Fruit fly (Drosophila melanogaster) whole organism, embryonic: ENCODE measurements around the gene CG31495.

ENCODE experiments used
- Abd-B ChIP-seq: fragments of 200-800 bp; sonication (Bioruptor generic); optimal IDR thresholded peaks from 2 replicates; lab custom pipeline; 2018; ENCODE audit warnings: missing biosample characterization, mild to moderate bottlenecking, missing genetic modification characterization, moderate library complexity
- Adf1 ChIP-seq: fragments of 200-800 bp; sonication (Bioruptor generic); IDR thresholded peaks from 2 replicates; pipeline ENCODE4 v1.3.6; 2022; ENCODE audit warnings: missing biosample characterization, missing genetic modification characterization
- C15 ChIP-seq: fragments of 200-800 bp; sonication (Bioruptor generic); IDR thresholded peaks from 3 replicates; pipeline ENCODE4 v1.3.6; 2022; ENCODE audit warnings: missing biosample characterization, missing genetic modification characterization
- CG10267 ChIP-seq: fragments of 200-800 bp; sonication (Bioruptor generic); optimal IDR thresholded peaks from 2 replicates; lab custom pipeline; 2018; ENCODE audit warnings: missing biosample characterization, mild to moderate bottlenecking, missing genetic modification characterization, moderate library complexity
- CG10979 ChIP-seq: fragments of 200-800 bp; sonication (Bioruptor generic); optimal IDR thresholded peaks from 2 replicates; lab custom pipeline; 2018; ENCODE audit warnings: missing biosample characterization, mild to moderate bottlenecking, missing genetic modification characterization, moderate library complexity
- CG13424 ChIP-seq: fragments of 200-800 bp; sonication (Bioruptor generic); optimal IDR thresholded peaks from 2 replicates; lab custom pipeline; 2019; ENCODE audit warnings: missing biosample characterization, mild to moderate bottlenecking, missing genetic modification characterization, moderate library complexity
- CG15269 ChIP-seq: fragments of 200-800 bp; sonication (Bioruptor generic); optimal IDR thresholded peaks from 2 replicates; lab custom pipeline; 2018; ENCODE audit warnings: missing biosample characterization, mild to moderate bottlenecking, missing genetic modification characterization, moderate library complexity
- CG15479 ChIP-seq: fragments of 200-800 bp; sonication (Bioruptor generic); optimal IDR thresholded peaks from 3 replicates; lab custom pipeline; 2019; ENCODE audit warnings: missing biosample characterization, mild to moderate bottlenecking, missing genetic modification characterization, moderate library complexity
- CG15696 ChIP-seq: fragments of 200-800 bp; sonication (Bioruptor generic); optimal IDR thresholded peaks from 2 replicates; lab custom pipeline; 2019; ENCODE audit warnings: missing biosample characterization, mild to moderate bottlenecking, missing genetic modification characterization, moderate library complexity
- CG31365 ChIP-seq: fragments of 200-800 bp; sonication (Bioruptor generic); optimal IDR thresholded peaks from 2 replicates; lab custom pipeline; 2018; ENCODE audit warnings: missing biosample characterization, mild to moderate bottlenecking, missing genetic modification characterization
- CG33213 ChIP-seq: fragments of 200-800 bp; sonication (Bioruptor generic); optimal IDR thresholded peaks from 3 replicates; lab custom pipeline; 2016; ENCODE audit warnings: missing biosample characterization, missing genetic modification characterization
- CG3847 ChIP-seq: fragments of 200-800 bp; sonication (Bioruptor generic); IDR thresholded peaks from 2 replicates; pipeline ENCODE4 v1.3.6; 2022; ENCODE audit warnings: missing biosample characterization, missing genetic modification characterization
- CG4328 ChIP-seq: fragments of 200-800 bp; sonication (Bioruptor generic); optimal IDR thresholded peaks from 3 replicates; lab custom pipeline; 2017; ENCODE audit warnings: missing biosample characterization, missing genetic modification reagents, missing genetic modification characterization
- CG43689 ChIP-seq: fragments of 200-800 bp; sonication (Bioruptor generic); IDR thresholded peaks from 2 replicates; pipeline ENCODE4 v1.3.6; 2022; ENCODE audit warnings: missing biosample characterization, missing genetic modification characterization
- CG6683 ChIP-seq: fragments of 200-800 bp; sonication (Bioruptor generic); optimal IDR thresholded peaks from 2 replicates; lab custom pipeline; 2017; ENCODE audit warnings: missing biosample characterization, mild to moderate bottlenecking, missing genetic modification characterization, missing genetic modification reagents
- CG7839 ChIP-seq: fragments of 200-800 bp; sonication (Bioruptor generic); optimal IDR thresholded peaks from 3 replicates; lab custom pipeline; 2018; ENCODE audit warnings: missing biosample characterization, mild to moderate bottlenecking, missing genetic modification characterization, moderate library complexity
- CG7963 ChIP-seq: fragments of 200-800 bp; sonication (Bioruptor generic); IDR thresholded peaks from 3 replicates; pipeline ENCODE4 v1.3.6; 2022; ENCODE audit warnings: missing biosample characterization, missing genetic modification characterization; ENCODE audit not compliant: partially characterized antibody
- Ets65A ChIP-seq: fragments of 200-800 bp; sonication (Bioruptor generic); peaks from one replicate; lab custom pipeline; 2016; ENCODE audit warnings: missing biosample characterization, missing genetic modification characterization
- H15 ChIP-seq: fragments of 200-800 bp; sonication (Bioruptor generic); IDR thresholded peaks from 3 replicates; pipeline ENCODE4 v1.3.6; 2022; ENCODE audit warnings: missing biosample characterization, missing genetic modification characterization
- HLH54F ChIP-seq: fragments of 200-800 bp; sonication (Bioruptor generic); optimal IDR thresholded peaks from 3 replicates; lab custom pipeline; 2016; ENCODE audit warnings: missing biosample characterization, missing genetic modification characterization
- Hmr ChIP-seq: fragments of 200-800 bp; sonication (Bioruptor generic); optimal IDR thresholded peaks from 3 replicates; lab custom pipeline; 2017; ENCODE audit warnings: mild to moderate bottlenecking, missing biosample characterization, missing genetic modification reagents, missing genetic modification characterization
- MBD-R2 ChIP-seq: fragments of 200-800 bp; sonication (Bioruptor generic); IDR thresholded peaks from 2 replicates; pipeline ENCODE4 v1.3.6; 2022; ENCODE audit warnings: missing biosample characterization, missing genetic modification characterization
- Nf-YA ChIP-seq: fragments of 200-800 bp; sonication (Bioruptor generic); IDR thresholded peaks from 2 replicates; pipeline ENCODE4 v1.3.6; 2022; ENCODE audit warnings: missing biosample characterization, missing genetic modification characterization
- Ptx1 ChIP-seq: fragments of 200-800 bp; sonication (Bioruptor generic); IDR thresholded peaks from 2 replicates; pipeline ENCODE4 v1.3.6; 2022; ENCODE audit warnings: missing biosample characterization, missing genetic modification characterization
- Six4 ChIP-seq: fragments of 200-800 bp; sonication (Bioruptor generic); optimal IDR thresholded peaks from 2 replicates; lab custom pipeline; 2016; ENCODE audit warnings: missing biosample characterization, missing genetic modification characterization
- Ssrp ChIP-seq: fragments of 200-800 bp; sonication (Bioruptor generic); optimal IDR thresholded peaks from 2 replicates; lab custom pipeline; 2018; ENCODE audit warnings: missing biosample characterization, mild to moderate bottlenecking, missing genetic modification characterization, moderate library complexity
- Taf1 ChIP-seq: fragments of 200-800 bp; sonication (Bioruptor generic); IDR thresholded peaks from 2 replicates; pipeline ENCODE4 v1.3.6; 2022; ENCODE audit warnings: missing biosample characterization, missing genetic modification characterization
- ash1 ChIP-seq: fragments of 200-800 bp; sonication (Bioruptor generic); optimal IDR thresholded peaks from 2 replicates; lab custom pipeline; 2018; ENCODE audit warnings: missing biosample characterization, mild to moderate bottlenecking, missing genetic modification characterization
- az2 ChIP-seq: fragments of 200-800 bp; sonication (Bioruptor generic); optimal IDR thresholded peaks from 3 replicates; lab custom pipeline; 2016; ENCODE audit warnings: missing biosample characterization, missing genetic modification characterization
- bab2 ChIP-seq: fragments of 200-800 bp; sonication (Bioruptor generic); optimal IDR thresholded peaks from 2 replicates; lab custom pipeline; 2016; ENCODE audit warnings: missing biosample characterization, missing genetic modification characterization
- bsh ChIP-seq, 2 experiments: fragments of 200-800 bp; sonication (Bioruptor generic); optimal IDR thresholded peaks; 2 replicates each; lab custom pipeline; 2017 to 2018; ENCODE audit warnings: mild to moderate bottlenecking in 2 of 2, missing biosample characterization in 2 of 2, missing genetic modification characterization in 2 of 2, moderate library complexity in 1 of 2
- btn ChIP-seq: fragments of 200-800 bp; sonication (Bioruptor generic); optimal IDR thresholded peaks from 2 replicates; lab custom pipeline; 2016; ENCODE audit warnings: missing biosample characterization, missing genetic modification characterization
- cad ChIP-seq: fragments of >200 bp; optimal IDR thresholded peaks from 2 replicates; lab custom pipeline; 2017; ENCODE audit warnings: missing biosample characterization, missing genetic modification characterization
- caup ChIP-seq: fragments of 200-800 bp; sonication (Bioruptor generic); optimal IDR thresholded peaks from 3 replicates; lab custom pipeline; 2017; ENCODE audit warnings: missing biosample characterization, mild to moderate bottlenecking, missing genetic modification characterization, moderate library complexity; ENCODE audit not compliant: severe bottlenecking
- crp ChIP-seq, 2 experiments: fragments of 200-800 bp; sonication (Bioruptor generic); optimal IDR thresholded peaks; 2 replicates in 1 of 2; 3 replicates in 1 of 2; lab custom pipeline; 2017; ENCODE audit warnings: missing biosample characterization in 2 of 2, missing genetic modification characterization in 2 of 2, mild to moderate bottlenecking in 1 of 2, moderate library complexity in 1 of 2
- disco-r ChIP-seq: fragments of 200-800 bp; sonication (Bioruptor generic); optimal IDR thresholded peaks from 2 replicates; lab custom pipeline; 2016; ENCODE audit warnings: missing biosample characterization, missing genetic modification characterization
- dmrt11E ChIP-seq: fragments of 200-800 bp; sonication (Bioruptor generic); optimal IDR thresholded peaks from 3 replicates; lab custom pipeline; 2018; ENCODE audit warnings: missing biosample characterization, mild to moderate bottlenecking, missing genetic modification characterization, moderate library complexity
- dysf ChIP-seq: fragments of 200-800 bp; sonication (Bioruptor generic); IDR thresholded peaks from 3 replicates; pipeline ENCODE4 v1.3.6; 2022; ENCODE audit warnings: missing biosample characterization, missing genetic modification characterization
- fd96Cb ChIP-seq: fragments of 200-800 bp; sonication (Bioruptor generic); optimal IDR thresholded peaks from 2 replicates; lab custom pipeline; 2018; ENCODE audit warnings: missing biosample characterization, mild to moderate bottlenecking, missing genetic modification characterization, moderate library complexity
- fru ChIP-seq: fragments of >200 bp; optimal IDR thresholded peaks from 2 replicates; lab custom pipeline; 2017
- gcm ChIP-seq: fragments of 200-800 bp; sonication (Bioruptor generic); optimal IDR thresholded peaks from 2 replicates; lab custom pipeline; 2019; ENCODE audit warnings: missing biosample characterization, mild to moderate bottlenecking, missing genetic modification characterization, moderate library complexity
- gem ChIP-seq: fragments of 200-800 bp; sonication (Bioruptor generic); optimal IDR thresholded peaks from 2 replicates; lab custom pipeline; 2019; ENCODE audit warnings: missing biosample characterization, mild to moderate bottlenecking, missing genetic modification characterization, moderate library complexity
- hbn ChIP-seq: fragments of 200-800 bp; sonication (Bioruptor generic); IDR thresholded peaks from 2 replicates; pipeline ENCODE4 v1.3.6; 2022; ENCODE audit warnings: missing biosample characterization, missing genetic modification characterization; ENCODE audit not compliant: partially characterized antibody
- jigr1 ChIP-seq: fragments of 200-800 bp; sonication (Bioruptor generic); IDR thresholded peaks from 3 replicates; pipeline ENCODE4 v1.3.6; 2022; ENCODE audit warnings: missing biosample characterization, missing genetic modification characterization
- pb ChIP-seq: fragments of 200-800 bp; sonication (Bioruptor generic); optimal IDR thresholded peaks from 3 replicates; lab custom pipeline; 2016; ENCODE audit warnings: missing biosample characterization, missing genetic modification characterization
- phol ChIP-seq: fragments of 200-800 bp; sonication (Bioruptor generic); optimal IDR thresholded peaks from 3 replicates; lab custom pipeline; 2018; ENCODE audit warnings: missing biosample characterization, mild to moderate bottlenecking, missing genetic modification characterization, moderate library complexity
- pzg ChIP-seq: fragments of 200-800 bp; sonication (Bioruptor generic); optimal IDR thresholded peaks from 3 replicates; lab custom pipeline; 2018; ENCODE audit warnings: missing biosample characterization, mild to moderate bottlenecking, missing genetic modification characterization, moderate library complexity
- sens ChIP-seq: fragments of 200-800 bp; sonication (Bioruptor generic); peaks from one replicate; lab custom pipeline; 2016; ENCODE audit warnings: missing biosample characterization, missing genetic modification characterization
- sob ChIP-seq: fragments of 200-800 bp; sonication (Bioruptor generic); IDR thresholded peaks from 2 replicates; pipeline ENCODE4 v1.3.6; 2022; ENCODE audit warnings: missing biosample characterization, missing genetic modification characterization
- wek ChIP-seq: fragments of 200-800 bp; sonication (Bioruptor generic); optimal IDR thresholded peaks from 3 replicates; lab custom pipeline; 2018; ENCODE audit warnings: missing biosample characterization, mild to moderate bottlenecking, missing genetic modification characterization, moderate library complexity
- zf30C ChIP-seq: fragments of 200-800 bp; sonication (Bioruptor generic); optimal IDR thresholded peaks from 3 replicates; lab custom pipeline; 2018; ENCODE audit warnings: missing biosample characterization, mild to moderate bottlenecking, missing genetic modification characterization

The CG31495 gene

DNA sequence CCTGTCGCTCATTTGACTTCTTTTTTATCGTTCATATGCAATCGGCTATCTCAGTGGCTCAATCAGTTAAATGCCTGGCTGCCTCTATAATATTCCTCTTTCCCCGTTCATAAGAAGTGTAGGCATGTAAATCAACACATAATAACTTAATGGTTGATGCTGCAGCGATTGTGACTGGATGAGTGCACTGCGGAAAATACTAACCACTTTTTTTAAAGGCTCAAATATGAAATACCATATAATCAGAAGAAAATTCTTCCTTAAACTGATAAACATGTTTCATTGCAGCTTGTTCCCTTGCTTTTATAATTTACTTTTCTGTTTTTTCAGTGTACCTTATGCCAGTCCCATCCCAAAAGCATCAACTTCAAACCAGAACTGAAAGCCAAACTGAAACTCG lies 45.2 kb upstream of the CG31495 start (continued):
- 0 out of 2 replicates have a peak, but pooled peaks have one; percentile 30 for TF ChIP-seq Nf-YA (GFP tag; lab: Robert Waterston, UW)
- TF ChIP-seq sob (GFP tag; lab: Robert Waterston, UW), result no peak
- TF ChIP-seq pzg (GFP tag; lab: Kevin White, UChicago), result no peak
- no peak for TF ChIP-seq hbn (GFP tag; lab: Robert Waterston, UW)
- no peak for TF ChIP-seq btn (GFP tag; lab: Kevin White, UChicago)
- no peak for TF ChIP-seq fru (lab: Kevin White, UChicago)
- TF ChIP-seq H15 (GFP tag; lab: Robert Waterston, UW), result no peak
- no peak for TF ChIP-seq HLH54F (GFP tag; lab: Kevin White, UChicago)
- no peak for TF ChIP-seq ash1 (GFP tag; lab: Kevin White, UChicago)
- TF ChIP-seq CG3847, result no peak
- no peak for TF ChIP-seq CG33213
- TF ChIP-seq pb (GFP tag; lab: Kevin White, UChicago), result no peak
- TF ChIP-seq crp (GFP tag; optimal IDR thresholded peaks at IDR 0.05; lab: Kevin White, UChicago), result no peak
- TF ChIP-seq Ptx1 (GFP tag; lab: Robert Waterston, UW), result no peak
- TF ChIP-seq az2 (GFP tag; lab: Kevin White, UChicago), result peak; percentile 34
- no peak for TF ChIP-seq caup
- no peak for TF ChIP-seq CG15269 (tag; lab: Kevin White, UChicago)
- no peak for TF ChIP-seq Adf1 (GFP tag; lab: Robert Waterston, UW)
- no peak for TF ChIP-seq CG4328 (GFP tag; lab: Kevin White, UChicago)
- TF ChIP-seq CG15479 (GFP tag; lab: Kevin White, UChicago), result no peak
- no peak for TF ChIP-seq Six4
- no peak for TF ChIP-seq CG31365
- peak; percentile 14 for TF ChIP-seq Ssrp (tag; lab: Kevin White, UChicago)
- no peak for TF ChIP-seq C15 (GFP tag; lab: Robert Waterston, UW)
- peak; percentile 42 for TF ChIP-seq fd96Cb
- TF ChIP-seq dysf (GFP tag; lab: Robert Waterston, UW), result no peak

DNA sequence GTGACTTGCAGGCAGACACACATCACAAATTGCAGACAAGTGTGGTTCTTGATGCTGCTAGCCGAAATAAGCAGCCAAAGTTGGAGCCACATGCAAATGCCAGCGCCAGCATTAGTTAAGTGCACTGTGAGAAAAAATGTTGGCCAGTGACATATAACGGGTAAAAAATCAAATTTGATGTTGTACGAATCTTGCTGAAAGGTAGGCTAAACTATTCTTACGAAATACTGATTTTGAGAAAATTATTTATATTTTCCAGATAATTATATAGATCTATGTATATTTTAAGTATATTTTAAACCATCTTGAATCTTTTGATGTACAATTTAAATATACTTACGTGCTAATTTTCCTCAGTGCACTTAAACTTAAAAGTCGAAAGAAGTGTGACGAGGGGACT lies 43.7 kb upstream of the CG31495 start:
- TF ChIP-seq jigr1 (GFP tag; lab: Robert Waterston, UW), result no peak
- no peak for TF ChIP-seq zf30C
- no peak for TF ChIP-seq Abd-B
- peak; percentile 8 for TF ChIP-seq Ets65A (GFP tag; lab: Kevin White, UChicago)
- 0 out of 2 replicates have a peak, but pooled peaks have one; percentile 4 for TF ChIP-seq CG43689 (GFP tag; lab: Robert Waterston, UW)
- no peak for TF ChIP-seq CG10267 (tag; lab: Kevin White, UChicago)
- no peak for TF ChIP-seq wek (GFP tag; lab: Kevin White, UChicago)
- peak; percentile 36 for TF ChIP-seq sens
- TF ChIP-seq Taf1 (GFP tag; lab: Robert Waterston, UW), result no peak
- no peak for TF ChIP-seq CG7963
- TF ChIP-seq CG7839 (tag; lab: Kevin White, UChicago), result no peak

DNA sequence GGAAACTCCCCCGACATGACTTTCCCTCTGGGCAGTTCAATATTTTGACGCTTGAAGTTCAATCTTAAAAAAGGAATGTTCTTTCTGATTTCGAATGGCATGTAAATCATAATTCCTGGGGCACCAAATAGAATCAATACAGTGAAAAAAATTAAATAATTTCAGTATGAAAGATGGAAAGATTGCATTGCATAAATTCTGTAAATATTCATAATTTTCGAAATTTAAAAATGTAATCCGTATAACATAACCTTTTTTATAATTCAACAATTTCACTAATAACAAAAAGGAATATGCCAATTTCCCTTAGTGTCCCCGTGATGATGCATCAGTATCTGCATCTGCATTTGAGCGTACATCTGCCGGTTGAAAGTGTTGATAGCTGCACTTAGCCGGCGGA lies 41.1 kb upstream of the CG31495 start:
- TF ChIP-seq gem (tag; lab: Kevin White, UChicago) (peak; percentile 36), MBD-R2 (GFP tag; lab: Robert Waterston, UW) (no peak), gcm (no peak), CG13424 (no peak), CG10979 (tag; lab: Kevin White, UChicago) (peak; percentile 44), dmrt11E (peak; percentile 64), phol (peak; percentile 17), CG6683 (GFP tag; lab: Kevin White, UChicago) (no peak), cad (GFP tag; lab: Kevin White, UChicago) (no peak), bab2 (GFP tag; lab: Kevin White, UChicago) (no peak), Hmr (GFP tag; lab: Kevin White, UChicago) (no peak), CG15696 (peak; percentile 42), disco-r (GFP tag; lab: Kevin White, UChicago) (no peak), bsh (GFP tag; optimal IDR thresholded peaks at IDR 0.05; lab: Kevin White, UChicago) (peak in 1 of 2 experiments; percentile 42)
